Fruit fly (Drosophila melanogaster) whole organism, embryonic: ENCODE measurements around the gene Cadps.

ENCODE experiments used
- BEAF-32 ChIP-seq: fragments of 200-800 bp; sonication (Bioruptor generic); optimal IDR thresholded peaks from 3 replicates; lab custom pipeline; 2017; ENCODE audit warnings: missing biosample characterization, missing genetic modification characterization, mild to moderate bottlenecking, moderate library complexity, missing genetic modification reagents
- CG10267 ChIP-seq: fragments of 200-800 bp; sonication (Bioruptor generic); optimal IDR thresholded peaks from 2 replicates; lab custom pipeline; 2018; ENCODE audit warnings: missing biosample characterization, mild to moderate bottlenecking, missing genetic modification characterization, moderate library complexity
- CG12744 ChIP-seq: fragments of 200-800 bp; sonication (Bioruptor generic); optimal IDR thresholded peaks from 2 replicates; lab custom pipeline; 2016; ENCODE audit warnings: missing biosample characterization, missing genetic modification characterization
- CG12942 ChIP-seq: fragments of 200-800 bp; sonication (Bioruptor generic); optimal IDR thresholded peaks from 3 replicates; lab custom pipeline; 2016; ENCODE audit warnings: missing biosample characterization, missing genetic modification characterization
- CG15011 ChIP-seq: fragments of 200-800 bp; sonication (Bioruptor generic); optimal IDR thresholded peaks from 3 replicates; lab custom pipeline; 2018; ENCODE audit warnings: missing biosample characterization, mild to moderate bottlenecking, missing genetic modification characterization
- CG15696 ChIP-seq: fragments of 200-800 bp; sonication (Bioruptor generic); optimal IDR thresholded peaks from 2 replicates; lab custom pipeline; 2019; ENCODE audit warnings: missing biosample characterization, mild to moderate bottlenecking, missing genetic modification characterization, moderate library complexity
- CG1602 ChIP-seq: fragments of 200-800 bp; sonication (Bioruptor generic); optimal IDR thresholded peaks from 3 replicates; lab custom pipeline; 2016; ENCODE audit warnings: missing biosample characterization, missing genetic modification characterization
- CG1603 ChIP-seq: fragments of 200-800 bp; sonication (Bioruptor generic); optimal IDR thresholded peaks from 2 replicates; lab custom pipeline; 2019; ENCODE audit warnings: missing biosample characterization, mild to moderate bottlenecking, missing genetic modification characterization, moderate library complexity
- CG17186 ChIP-seq: fragments of 200-800 bp; sonication (Bioruptor generic); optimal IDR thresholded peaks from 3 replicates; lab custom pipeline; 2017; ENCODE audit warnings: missing biosample characterization, missing genetic modification reagents, missing genetic modification characterization
- CG17361 ChIP-seq: fragments of 200-800 bp; sonication (Bioruptor generic); IDR thresholded peaks from 3 replicates; pipeline ENCODE4 v1.3.6; 2022; ENCODE audit warnings: missing biosample characterization, missing genetic modification characterization
- CG17802 ChIP-seq: fragments of 200-800 bp; sonication (Bioruptor generic); optimal IDR thresholded peaks from 2 replicates; lab custom pipeline; 2018; ENCODE audit warnings: missing biosample characterization, mild to moderate bottlenecking, missing genetic modification characterization, moderate library complexity
- CG18476 ChIP-seq: fragments of 200-800 bp; sonication (Bioruptor generic); optimal IDR thresholded peaks from 2 replicates; lab custom pipeline; 2016; ENCODE audit warnings: missing biosample characterization, mild to moderate bottlenecking, missing genetic modification characterization
- CG2129 ChIP-seq: fragments of 200-800 bp; sonication (Bioruptor generic); IDR thresholded peaks from 2 replicates; pipeline ENCODE4 v1.3.6; 2022; ENCODE audit warnings: missing biosample characterization, missing genetic modification characterization; ENCODE audit not compliant: partially characterized antibody
- CG30403 ChIP-seq: fragments of 200-800 bp; sonication (Bioruptor generic); optimal IDR thresholded peaks from 3 replicates; lab custom pipeline; 2016; ENCODE audit warnings: missing biosample characterization, missing genetic modification characterization
- CG34224 ChIP-seq: fragments of 200-800 bp; sonication (Bioruptor generic); IDR thresholded peaks from 3 replicates; pipeline ENCODE4 v1.3.6; 2022; ENCODE audit warnings: missing biosample characterization, missing genetic modification characterization; ENCODE audit not compliant: partially characterized antibody
- CG3995 ChIP-seq: fragments of 200-800 bp; sonication (Bioruptor generic); optimal IDR thresholded peaks from 3 replicates; lab custom pipeline; 2016; ENCODE audit warnings: missing biosample characterization, missing genetic modification characterization
- CG4404 ChIP-seq: fragments of 200-800 bp; sonication (Bioruptor generic); IDR thresholded peaks from 2 replicates; pipeline ENCODE4 v1.3.6; 2022; ENCODE audit warnings: missing biosample characterization, missing genetic modification characterization
- CG4617 ChIP-seq: fragments of 200-800 bp; sonication (Bioruptor generic); optimal IDR thresholded peaks from 3 replicates; lab custom pipeline; 2016; ENCODE audit warnings: missing biosample characterization, missing genetic modification characterization, borderline replicate concordance
- CG5245 ChIP-seq: fragments of 200-800 bp; sonication (Bioruptor generic); optimal IDR thresholded peaks from 3 replicates; lab custom pipeline; 2016; ENCODE audit warnings: missing biosample characterization, missing genetic modification characterization
- CG7357 ChIP-seq: fragments of 200-800 bp; sonication (Bioruptor generic); IDR thresholded peaks from 3 replicates; pipeline ENCODE4 v1.3.6; 2022; ENCODE audit warnings: missing biosample characterization, missing genetic modification characterization
- CG7556 ChIP-seq: fragments of 200-800 bp; sonication (Bioruptor generic); optimal IDR thresholded peaks from 2 replicates; lab custom pipeline; 2017; ENCODE audit warnings: missing biosample characterization, mild to moderate bottlenecking, missing genetic modification characterization
- CG8089 ChIP-seq: fragments of 200-800 bp; sonication (Bioruptor generic); optimal IDR thresholded peaks from 3 replicates; lab custom pipeline; 2016; ENCODE audit warnings: missing biosample characterization, missing genetic modification characterization
- CG8924 ChIP-seq: fragments of 200-800 bp; optimal IDR thresholded peaks from 3 replicates; lab custom pipeline; 2019; ENCODE audit warnings: missing biosample characterization, mild to moderate bottlenecking, missing genetic modification characterization, moderate library complexity
- Dad ChIP-seq: fragments of 200-800 bp; sonication (Bioruptor generic); optimal IDR thresholded peaks from 3 replicates; lab custom pipeline; 2016; ENCODE audit warnings: missing biosample characterization, missing genetic modification characterization
- Gsc ChIP-seq: fragments of 200-800 bp; sonication (Bioruptor generic); IDR thresholded peaks from 2 replicates; pipeline ENCODE4 v1.3.6; 2022; ENCODE audit warnings: missing biosample characterization, missing genetic modification characterization
- Hr78 ChIP-seq, 2 experiments: fragments of 200-800 bp in 1 of 2; fragments of >200 bp in 1 of 2; sonication (Bioruptor generic) in 1 of 2; optimal IDR thresholded peaks; 2 replicates each; lab custom pipeline; 2017 to 2019; ENCODE audit warnings: missing biosample characterization in 2 of 2, missing genetic modification characterization in 2 of 2, mild to moderate bottlenecking in 1 of 2, moderate library complexity in 1 of 2
- Lhr ChIP-seq: fragments of 200-800 bp; sonication (Bioruptor generic); optimal IDR thresholded peaks from 3 replicates; lab custom pipeline; 2017; ENCODE audit warnings: mild to moderate bottlenecking, missing biosample characterization, missing genetic modification reagents, missing genetic modification characterization
- Lim3 ChIP-seq: fragments of 200-800 bp; sonication (Bioruptor generic); IDR thresholded peaks from 2 replicates; pipeline ENCODE4 v1.3.6; 2022; ENCODE audit warnings: missing biosample characterization, missing genetic modification characterization
- MBD-R2 ChIP-seq: fragments of 200-800 bp; sonication (Bioruptor generic); IDR thresholded peaks from 2 replicates; pipeline ENCODE4 v1.3.6; 2022; ENCODE audit warnings: missing biosample characterization, missing genetic modification characterization
- Ravus ChIP-seq: fragments of 200-800 bp; sonication (Bioruptor generic); IDR thresholded peaks from 2 replicates; pipeline ENCODE4 v1.3.6; 2022; ENCODE audit warnings: missing biosample characterization, missing genetic modification characterization
- Sin3A ChIP-seq: fragments of >200 bp; optimal IDR thresholded peaks from 2 replicates; lab custom pipeline; 2018
- Usf ChIP-seq: fragments of 200-800 bp; sonication (Bioruptor generic); optimal IDR thresholded peaks from 2 replicates; lab custom pipeline; 2017; ENCODE audit warnings: missing genotype, missing biosample characterization, missing genetic modification characterization
- abd-A ChIP-seq: fragments of 200-800 bp; sonication (Bioruptor generic); optimal IDR thresholded peaks from 3 replicates; lab custom pipeline; 2019; ENCODE audit warnings: missing biosample characterization, mild to moderate bottlenecking, missing genetic modification characterization, moderate library complexity
- az2 ChIP-seq: fragments of 200-800 bp; sonication (Bioruptor generic); optimal IDR thresholded peaks from 3 replicates; lab custom pipeline; 2016; ENCODE audit warnings: missing biosample characterization, missing genetic modification characterization
- cad ChIP-seq: fragments of >200 bp; optimal IDR thresholded peaks from 2 replicates; lab custom pipeline; 2017; ENCODE audit warnings: missing biosample characterization, missing genetic modification characterization
- chinmo ChIP-seq: fragments of 200-800 bp; sonication (Bioruptor generic); IDR thresholded peaks from 4 replicates; pipeline ENCODE4 v1.3.6; 2022; ENCODE audit warnings: missing biosample characterization, missing genetic modification characterization; ENCODE audit not compliant: partially characterized antibody
- fd64A ChIP-seq: fragments of 200-800 bp; sonication (Bioruptor generic); optimal IDR thresholded peaks from 3 replicates; lab custom pipeline; 2018; ENCODE audit warnings: missing biosample characterization, mild to moderate bottlenecking, missing genetic modification characterization
- grn ChIP-seq: fragments of 200-800 bp; sonication (Bioruptor generic); optimal IDR thresholded peaks from 3 replicates; lab custom pipeline; 2017; ENCODE audit warnings: missing biosample characterization, missing genetic modification characterization
- kah ChIP-seq: fragments of 200-800 bp; sonication (Bioruptor generic); optimal IDR thresholded peaks from 2 replicates; lab custom pipeline; 2018; ENCODE audit warnings: missing biosample characterization, mild to moderate bottlenecking, missing genetic modification characterization
- maf-S ChIP-seq: fragments of 200-800 bp; sonication (Bioruptor generic); optimal IDR thresholded peaks from 2 replicates; lab custom pipeline; 2016; ENCODE audit warnings: missing biosample characterization, missing genetic modification characterization
- mirr ChIP-seq: fragments of 200-800 bp; sonication (Bioruptor generic); optimal IDR thresholded peaks from 3 replicates; lab custom pipeline; 2018; ENCODE audit warnings: missing biosample characterization, mild to moderate bottlenecking, missing genetic modification characterization
- nerfin-1 ChIP-seq: fragments of 200-800 bp; sonication (Bioruptor generic); optimal IDR thresholded peaks from 3 replicates; lab custom pipeline; 2019; ENCODE audit warnings: missing biosample characterization, mild to moderate bottlenecking, missing genetic modification characterization, moderate library complexity
- pfk ChIP-seq: fragments of 200-800 bp; sonication (Bioruptor generic); optimal IDR thresholded peaks from 2 replicates; lab custom pipeline; 2018; ENCODE audit warnings: missing biosample characterization, mild to moderate bottlenecking, missing genetic modification characterization, moderate library complexity
- phol ChIP-seq: fragments of 200-800 bp; sonication (Bioruptor generic); optimal IDR thresholded peaks from 3 replicates; lab custom pipeline; 2018; ENCODE audit warnings: missing biosample characterization, mild to moderate bottlenecking, missing genetic modification characterization, moderate library complexity
- pros ChIP-seq: fragments of 200-800 bp; sonication (Bioruptor generic); optimal IDR thresholded peaks from 3 replicates; lab custom pipeline; 2019; ENCODE audit warnings: missing biosample characterization, mild to moderate bottlenecking, missing genetic modification characterization, moderate library complexity
- sens ChIP-seq: fragments of 200-800 bp; sonication (Bioruptor generic); peaks from one replicate; lab custom pipeline; 2016; ENCODE audit warnings: missing biosample characterization, missing genetic modification characterization
- sr ChIP-seq: fragments of 200-800 bp; sonication (Bioruptor generic); IDR thresholded peaks from 3 replicates; pipeline ENCODE4 v1.3.6; 2022; ENCODE audit warnings: missing biosample characterization, missing genetic modification characterization
- ssp ChIP-seq: fragments of 200-800 bp; sonication (Bioruptor generic); IDR thresholded peaks from 2 replicates; pipeline ENCODE4 v1.3.6; 2022; ENCODE audit warnings: missing biosample characterization, missing genetic modification characterization
- usp ChIP-seq: fragments of >200 bp; optimal IDR thresholded peaks from 2 replicates; lab custom pipeline; 2017; ENCODE audit warnings: missing biosample characterization, missing genetic modification characterization
- vnd ChIP-seq: fragments of 200-800 bp; sonication (Bioruptor generic); IDR thresholded peaks from 3 replicates; pipeline ENCODE4 v1.3.6; 2022; ENCODE audit warnings: missing biosample characterization, missing genetic modification characterization; ENCODE audit not compliant: partially characterized antibody
- zfh2 ChIP-seq: fragments of 200-800 bp; sonication (Bioruptor generic); optimal IDR thresholded peaks from 2 replicates; lab custom pipeline; 2016; ENCODE audit warnings: missing biosample characterization, missing genetic modification characterization

Gene Cadps

DNA sequence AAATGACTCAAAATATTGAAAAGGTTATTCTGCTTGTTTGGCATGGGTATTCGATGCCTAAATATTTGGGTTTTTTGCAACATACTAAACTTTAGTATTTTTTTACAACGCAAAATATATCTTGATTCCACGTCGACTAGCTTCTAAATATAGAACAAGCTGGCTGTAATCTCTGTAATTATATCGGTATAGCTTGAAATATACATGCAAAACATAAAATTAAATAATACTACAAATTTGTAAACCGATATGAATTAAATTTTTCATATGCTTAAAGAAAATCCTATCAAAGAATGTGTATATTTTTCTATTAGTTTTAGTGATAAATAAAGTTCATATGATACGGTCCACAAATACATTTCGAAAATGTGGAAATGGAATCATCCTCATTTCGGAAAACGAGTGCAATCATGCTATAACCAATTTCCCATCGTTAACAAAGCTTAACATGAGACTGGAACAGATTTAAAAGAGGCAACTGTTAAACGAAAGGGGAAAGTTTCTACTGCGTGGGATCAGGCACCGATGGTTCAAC lies 49.0 kb upstream of the Cadps start, which contains the start of gene pho (continued):
- no peak for TF ChIP-seq usp
- TF ChIP-seq CG17186: no peak
- TF ChIP-seq vnd (GFP tag; lab: Robert Waterston, UW): no peak
- TF ChIP-seq CG8089 (GFP tag; lab: Kevin White, UChicago): peak; percentile 55
- TF ChIP-seq cad (GFP tag; lab: Kevin White, UChicago): no peak
- no peak for TF ChIP-seq CG34224 (GFP tag; lab: Robert Waterston, UW)
- TF ChIP-seq az2: no peak
- peak; percentile 97 for TF ChIP-seq CG7357 (GFP tag; lab: Robert Waterston, UW)
- TF ChIP-seq Gsc (GFP tag; lab: Robert Waterston, UW): no peak
- no peak for TF ChIP-seq CG15011 (GFP tag; lab: Kevin White, UChicago)
- TF ChIP-seq abd-A: no peak
- TF ChIP-seq CG1602: peak; percentile 12
- no peak for TF ChIP-seq Lim3 (GFP tag; lab: Robert Waterston, UW)
- peak; percentile 14 for TF ChIP-seq CG10267
- peak; percentile 25 for TF ChIP-seq CG30403 (GFP tag; lab: Kevin White, UChicago)
- TF ChIP-seq mirr (GFP tag; lab: Kevin White, UChicago): no peak
- no peak for TF ChIP-seq nerfin-1
- peak; percentile 81 for TF ChIP-seq sens
- TF ChIP-seq MBD-R2: no peak
- peak; percentile 21 for TF ChIP-seq CG12942
- no peak for TF ChIP-seq CG12744 (GFP tag; lab: Kevin White, UChicago)
- no peak for TF ChIP-seq CG4404 (GFP tag; lab: Robert Waterston, UW)
- TF ChIP-seq zfh2 (GFP tag; lab: Kevin White, UChicago): peak; percentile 42
- peak; percentile 98 for TF ChIP-seq ssp (GFP tag; lab: Robert Waterston, UW)
- peak; percentile 58 for TF ChIP-seq BEAF-32 (GFP tag; lab: Kevin White, UChicago)
- no peak for TF ChIP-seq fd64A (GFP tag; lab: Kevin White, UChicago)
- TF ChIP-seq CG17802 (tag; lab: Kevin White, UChicago): peak; percentile 96
- peak; percentile 80 for TF ChIP-seq CG1603 (tag; lab: Kevin White, UChicago)
- TF ChIP-seq CG4617: peak; percentile 35
- no peak for TF ChIP-seq grn (GFP tag; lab: Kevin White, UChicago)
- TF ChIP-seq phol (tag; lab: Kevin White, UChicago): peak; percentile 73
- no peak for TF ChIP-seq kah
- no peak for TF ChIP-seq sr (GFP tag; lab: Robert Waterston, UW)
- TF ChIP-seq CG5245 (GFP tag; lab: Kevin White, UChicago): no peak
- TF ChIP-seq Ravus (GFP tag; lab: Robert Waterston, UW): no peak
- no peak for TF ChIP-seq Hr78 (GFP tag; optimal IDR thresholded peaks at IDR 0.05; lab: Kevin White, UChicago)
- no peak for TF ChIP-seq Sin3A (lab: Kevin White, UChicago)
- TF ChIP-seq CG17361 (GFP tag; lab: Robert Waterston, UW): peak; percentile 95
- peak; percentile 80 for TF ChIP-seq pfk
- TF ChIP-seq CG15696: peak; percentile 30
- TF ChIP-seq CG8924 (tag; lab: Kevin White, UChicago): no peak
- TF ChIP-seq CG2129: no peak
- TF ChIP-seq maf-S (GFP tag; lab: Kevin White, UChicago): no peak
- TF ChIP-seq CG18476 (GFP tag; lab: Kevin White, UChicago): no peak
- TF ChIP-seq CG3995: peak; percentile 33
- no peak for TF ChIP-seq pros (GFP tag; lab: Kevin White, UChicago)
- TF ChIP-seq CG7556 (GFP tag; lab: Kevin White, UChicago): no peak
- peak; percentile 8 for TF ChIP-seq Usf (GFP tag; lab: Kevin White, UChicago)
- TF ChIP-seq chinmo: no peak
- peak; percentile 95 for TF ChIP-seq Lhr (GFP tag; lab: Kevin White, UChicago)
- no peak for TF ChIP-seq Dad (GFP tag; lab: Kevin White, UChicago)
